Worm (Caenorhabditis elegans) whole organism, L3 larva: ENCODE results near the gene mbl-1.

Source experiments
- egl-27 ChIP-seq: sonication (generic microtip); optimal IDR thresholded peaks from 4 replicates; lab custom pipeline; 2017; ENCODE audit warnings: missing biosample characterization, missing genetic modification reagents, missing genetic modification characterization
- nhr-237 ChIP-seq: fragments of 150-350 bp; optimal IDR thresholded peaks from 2 replicates; lab custom pipeline; 2014; ENCODE audit warnings: missing biosample characterization, missing genetic modification characterization
- nhr-28 ChIP-seq: fragments of 150-350 bp; optimal IDR thresholded peaks from 2 replicates; lab custom pipeline; 2014; ENCODE audit warnings: missing biosample characterization, missing genetic modification characterization
- unc-62 ChIP-seq: fragments of 150-350 bp; sonication (generic microtip); optimal IDR thresholded peaks from 4 replicates; lab custom pipeline; 2014; ENCODE audit warnings: missing biosample characterization, missing genetic modification reagents, missing genetic modification characterization
- ztf-11 ChIP-seq: fragments of 150-350 bp; optimal IDR thresholded peaks from 2 replicates; lab custom pipeline; 2014; ENCODE audit warnings: missing biosample characterization, missing genetic modification characterization

- TF ChIP-seq nhr-28 (no peak), ztf-11 (tag; lab: Kevin White, UChicago) (no peak), unc-62 (GFP tag; lab: Kevin White, UChicago) (no peak), egl-27 (tag; lab: Kevin White, UChicago) (no peak), nhr-237 (tag; lab: Kevin White, UChicago) (no peak)
These were observed 16.9 kb downstream of the mbl-1 start for ce11 chrX:16995149-16995885.
